Fruit fly (Drosophila melanogaster) whole organism, embryonic: ENCODE results near the gene CG16964.

Experiments
- CG1024 ChIP-seq: fragments of 200-800 bp; sonication (Bioruptor generic); IDR thresholded peaks from 2 replicates; pipeline ENCODE4 v1.3.6; 2022; ENCODE audit warnings: missing biosample characterization, missing genetic modification characterization
- CG10654 ChIP-seq: fragments of 200-800 bp; sonication (Bioruptor generic); optimal IDR thresholded peaks from 2 replicates; lab custom pipeline; 2016; ENCODE audit warnings: missing biosample characterization, missing genetic modification characterization
- CG13424 ChIP-seq: fragments of 200-800 bp; sonication (Bioruptor generic); optimal IDR thresholded peaks from 2 replicates; lab custom pipeline; 2019; ENCODE audit warnings: missing biosample characterization, mild to moderate bottlenecking, missing genetic modification characterization, moderate library complexity
- CG15601 ChIP-seq: fragments of 200-800 bp; sonication (Bioruptor generic); optimal IDR thresholded peaks from 3 replicates; lab custom pipeline; 2019; ENCODE audit warnings: missing biosample characterization, mild to moderate bottlenecking, missing genetic modification characterization, moderate library complexity
- CG16779 ChIP-seq: fragments of 200-800 bp; sonication (Bioruptor generic); IDR thresholded peaks from 2 replicates; pipeline ENCODE4 v1.3.6; 2022; ENCODE audit warnings: missing biosample characterization, missing genetic modification characterization
- CG2875 ChIP-seq: fragments of 200-800 bp; sonication (Bioruptor generic); optimal IDR thresholded peaks from 2 replicates; lab custom pipeline; 2017; ENCODE audit warnings: missing biosample characterization, mild to moderate bottlenecking, missing genetic modification characterization, missing genetic modification reagents
- CG31388 ChIP-seq: fragments of 200-800 bp; sonication (Bioruptor generic); optimal IDR thresholded peaks from 2 replicates; lab custom pipeline; 2016; ENCODE audit warnings: missing biosample characterization, missing genetic modification characterization
- CG31441 ChIP-seq: fragments of 200-800 bp; sonication (Bioruptor generic); IDR thresholded peaks from 2 replicates; pipeline ENCODE4 v1.3.6; 2022; ENCODE audit warnings: missing biosample characterization, missing genetic modification characterization
- CG32532 ChIP-seq: fragments of 200-800 bp; sonication (Bioruptor generic); IDR thresholded peaks from 2 replicates; pipeline ENCODE4 v1.3.6; 2022; ENCODE audit warnings: missing biosample characterization, missing genetic modification characterization
- CG3407 ChIP-seq: fragments of 200-800 bp; sonication (Bioruptor generic); optimal IDR thresholded peaks from 2 replicates; lab custom pipeline; 2018; ENCODE audit warnings: missing biosample characterization, mild to moderate bottlenecking, missing genetic modification characterization
- CG42726 ChIP-seq: fragments of 200-800 bp; sonication (Bioruptor generic); IDR thresholded peaks from 2 replicates; pipeline ENCODE4 v1.3.6; 2022; ENCODE audit warnings: missing biosample characterization, missing genetic modification characterization; ENCODE audit not compliant: partially characterized antibody
- CG4360 ChIP-seq: fragments of 200-800 bp; sonication (Bioruptor generic); IDR thresholded peaks from 2 replicates; pipeline ENCODE4 v1.3.6; 2022; ENCODE audit warnings: missing biosample characterization, missing genetic modification characterization
- CG4404 ChIP-seq: fragments of 200-800 bp; sonication (Bioruptor generic); IDR thresholded peaks from 2 replicates; pipeline ENCODE4 v1.3.6; 2022; ENCODE audit warnings: missing biosample characterization, missing genetic modification characterization
- CG4854 ChIP-seq: fragments of 200-800 bp; sonication (Bioruptor generic); optimal IDR thresholded peaks from 2 replicates; lab custom pipeline; 2016; ENCODE audit warnings: missing biosample characterization, missing genetic modification characterization, inconsistent platforms
- CG6765 ChIP-seq: fragments of 200-800 bp; sonication (Bioruptor generic); optimal IDR thresholded peaks from 3 replicates; lab custom pipeline; 2017; ENCODE audit warnings: missing biosample characterization, mild to moderate bottlenecking, missing genetic modification characterization
- CG7556 ChIP-seq: fragments of 200-800 bp; sonication (Bioruptor generic); optimal IDR thresholded peaks from 2 replicates; lab custom pipeline; 2017; ENCODE audit warnings: missing biosample characterization, mild to moderate bottlenecking, missing genetic modification characterization
- CG7786 ChIP-seq: fragments of 200-800 bp; sonication (Bioruptor generic); optimal IDR thresholded peaks from 2 replicates; lab custom pipeline; 2016; ENCODE audit warnings: missing biosample characterization, missing genetic modification characterization
- CG7839 ChIP-seq: fragments of 200-800 bp; sonication (Bioruptor generic); optimal IDR thresholded peaks from 3 replicates; lab custom pipeline; 2018; ENCODE audit warnings: missing biosample characterization, mild to moderate bottlenecking, missing genetic modification characterization, moderate library complexity
- CG8924 ChIP-seq: fragments of 200-800 bp; optimal IDR thresholded peaks from 3 replicates; lab custom pipeline; 2019; ENCODE audit warnings: missing biosample characterization, mild to moderate bottlenecking, missing genetic modification characterization, moderate library complexity
- CG9817 ChIP-seq: fragments of 200-800 bp; sonication (Bioruptor generic); optimal IDR thresholded peaks from 2 replicates; lab custom pipeline; 2018; ENCODE audit warnings: missing biosample characterization, mild to moderate bottlenecking, missing genetic modification characterization, moderate library complexity
- CG9876 ChIP-seq: fragments of 200-800 bp; sonication (Bioruptor generic); optimal IDR thresholded peaks from 2 replicates; lab custom pipeline; 2016; ENCODE audit warnings: missing biosample characterization, missing genetic modification characterization
- CHES-1-like ChIP-seq: fragments of 200-800 bp; sonication (Bioruptor generic); optimal IDR thresholded peaks from 2 replicates; lab custom pipeline; 2016; ENCODE audit warnings: missing biosample characterization, missing genetic modification characterization
- Dref ChIP-seq: fragments of 200-800 bp; sonication (Bioruptor generic); IDR thresholded peaks from 2 replicates; pipeline ENCODE4 v1.3.6; 2022; ENCODE audit warnings: missing biosample characterization, missing genetic modification characterization
- E2f1 ChIP-seq: fragments of 200-800 bp; sonication (Bioruptor generic); IDR thresholded peaks from 2 replicates; pipeline ENCODE4 v1.3.6; 2022; ENCODE audit warnings: missing biosample characterization, missing genetic modification characterization
- Ets65A ChIP-seq: fragments of 200-800 bp; sonication (Bioruptor generic); peaks from one replicate; lab custom pipeline; 2016; ENCODE audit warnings: missing biosample characterization, missing genetic modification characterization
- Hey ChIP-seq: fragments of 200-800 bp; sonication (Bioruptor generic); optimal IDR thresholded peaks from 3 replicates; lab custom pipeline; 2018; ENCODE audit warnings: missing biosample characterization, mild to moderate bottlenecking, missing genetic modification characterization
- Kr ChIP-seq: fragments of 200-800 bp; sonication (Bioruptor generic); optimal IDR thresholded peaks from 2 replicates; lab custom pipeline; 2017; ENCODE audit warnings: missing biosample characterization, mild to moderate bottlenecking, missing genetic modification characterization
- Lhr ChIP-seq: fragments of 200-800 bp; sonication (Bioruptor generic); optimal IDR thresholded peaks from 3 replicates; lab custom pipeline; 2017; ENCODE audit warnings: mild to moderate bottlenecking, missing biosample characterization, missing genetic modification reagents, missing genetic modification characterization
- Sox102F ChIP-seq: fragments of 200-800 bp; sonication (Bioruptor generic); optimal IDR thresholded peaks from 2 replicates; lab custom pipeline; 2018; ENCODE audit warnings: missing biosample characterization, mild to moderate bottlenecking, missing genetic modification characterization, moderate library complexity
- Spps ChIP-seq: fragments of 200-800 bp; sonication (Bioruptor generic); optimal IDR thresholded peaks from 2 replicates; lab custom pipeline; 2018; ENCODE audit warnings: missing biosample characterization, mild to moderate bottlenecking, missing genetic modification characterization
- Stat92E ChIP-seq, 3 experiments: fragments of >200 bp in 2 of 3; fragments of 200-800 bp in 1 of 3; sonication (Bioruptor generic) in 1 of 3; optimal IDR thresholded peaks; 2 replicates each; lab custom pipeline; 2017 to 2019; ENCODE audit warnings: missing biosample characterization in 3 of 3, missing genetic modification characterization in 3 of 3, mild to moderate bottlenecking in 1 of 3, moderate library complexity in 1 of 3
- ac ChIP-seq: fragments of 200-800 bp; sonication (Bioruptor generic); optimal IDR thresholded peaks from 3 replicates; lab custom pipeline; 2017; ENCODE audit warnings: missing biosample characterization, mild to moderate bottlenecking, missing genetic modification characterization
- btn ChIP-seq: fragments of 200-800 bp; sonication (Bioruptor generic); optimal IDR thresholded peaks from 2 replicates; lab custom pipeline; 2016; ENCODE audit warnings: missing biosample characterization, missing genetic modification characterization
- ci ChIP-seq: fragments of 200-800 bp; sonication (Bioruptor generic); IDR thresholded peaks from 3 replicates; pipeline ENCODE4 v1.3.6; 2022; ENCODE audit warnings: missing biosample characterization, missing genetic modification characterization
- crol ChIP-seq: fragments of 200-800 bp; sonication (Bioruptor generic); IDR thresholded peaks from 2 replicates; pipeline ENCODE4 v1.3.6; 2022; ENCODE audit warnings: missing biosample characterization, missing genetic modification characterization
- cwo ChIP-seq: fragments of 200-800 bp; sonication (Bioruptor generic); optimal IDR thresholded peaks from 3 replicates; lab custom pipeline; 2017; ENCODE audit warnings: missing biosample characterization, missing genetic modification characterization, mild to moderate bottlenecking, moderate library complexity, missing genetic modification reagents
- dan ChIP-seq: fragments of 200-800 bp; sonication (Bioruptor generic); IDR thresholded peaks from 2 replicates; pipeline ENCODE4 v1.3.6; 2022; ENCODE audit warnings: missing biosample characterization, missing genetic modification characterization
- dimm ChIP-seq: fragments of 200-800 bp; sonication (Bioruptor generic); IDR thresholded peaks from 2 replicates; pipeline ENCODE4 v1.3.6; 2022; ENCODE audit warnings: missing biosample characterization, missing genetic modification characterization
- exex ChIP-seq: fragments of 200-800 bp; sonication (Bioruptor generic); optimal IDR thresholded peaks from 4 replicates; lab custom pipeline; 2018; ENCODE audit warnings: missing biosample characterization, mild to moderate bottlenecking, missing genetic modification characterization, moderate library complexity
- gce ChIP-seq: fragments of 200-800 bp; sonication (Bioruptor generic); IDR thresholded peaks from 3 replicates; pipeline ENCODE4 v1.3.6; 2022; ENCODE audit warnings: missing biosample characterization, missing genetic modification characterization
- hkb ChIP-seq, 2 experiments: fragments of 200-800 bp in 1 of 2; fragments of >200 bp in 1 of 2; sonication (Bioruptor generic) in 1 of 2; IDR thresholded peaks in 1 of 2; optimal IDR thresholded peaks in 1 of 2; 2 replicates each; pipeline versions ENCODE4 v1.3.6 to Lab custom; 2017 to 2022; ENCODE audit warnings: missing biosample characterization in 1 of 2, missing genetic modification characterization in 1 of 2
- jigr1 ChIP-seq: fragments of 200-800 bp; sonication (Bioruptor generic); IDR thresholded peaks from 3 replicates; pipeline ENCODE4 v1.3.6; 2022; ENCODE audit warnings: missing biosample characterization, missing genetic modification characterization
- odd ChIP-seq: fragments of 200-800 bp; sonication (Bioruptor generic); optimal IDR thresholded peaks from 2 replicates; lab custom pipeline; 2017; ENCODE audit warnings: missing biosample characterization, mild to moderate bottlenecking, missing genetic modification characterization
- pfk ChIP-seq: fragments of 200-800 bp; sonication (Bioruptor generic); optimal IDR thresholded peaks from 2 replicates; lab custom pipeline; 2018; ENCODE audit warnings: missing biosample characterization, mild to moderate bottlenecking, missing genetic modification characterization, moderate library complexity
- ro ChIP-seq: fragments of 200-800 bp; sonication (Bioruptor generic); IDR thresholded peaks from 2 replicates; pipeline ENCODE4 v1.3.6; 2022; ENCODE audit warnings: missing biosample characterization, missing genetic modification characterization
- scrt ChIP-seq: fragments of 200-800 bp; sonication (Bioruptor generic); optimal IDR thresholded peaks from 2 replicates; lab custom pipeline; 2018; ENCODE audit warnings: missing biosample characterization, mild to moderate bottlenecking, missing genetic modification characterization, moderate library complexity
- sens ChIP-seq: fragments of 200-800 bp; sonication (Bioruptor generic); peaks from one replicate; lab custom pipeline; 2016; ENCODE audit warnings: missing biosample characterization, missing genetic modification characterization
- so ChIP-seq: fragments of 200-800 bp; sonication (Bioruptor generic); IDR thresholded peaks from 3 replicates; pipeline ENCODE4 v1.3.6; 2022; ENCODE audit warnings: missing biosample characterization, missing genetic modification characterization
- usp ChIP-seq: fragments of >200 bp; optimal IDR thresholded peaks from 2 replicates; lab custom pipeline; 2017; ENCODE audit warnings: missing biosample characterization, missing genetic modification characterization
- vvl ChIP-seq: fragments of 200-800 bp; sonication (Bioruptor generic); IDR thresholded peaks from 2 replicates; pipeline ENCODE4 v1.3.6; 2022; ENCODE audit warnings: missing biosample characterization, missing genetic modification characterization
- wor ChIP-seq: fragments of 200-800 bp; sonication (Bioruptor generic); IDR thresholded peaks from 2 replicates; pipeline ENCODE4 v1.3.6; 2022; ENCODE audit warnings: missing biosample characterization, missing genetic modification characterization

CG16964 gene

dm6 chr2L:11949917-11950316 lies 2.2 kb downstream of the CG16964 start (continued):
- TF ChIP-seq vvl, result peak; percentile 57; the same call in 1 of the 2 replicates
- TF ChIP-seq Lhr (GFP tag; lab: Kevin White, UChicago), result no peak
- TF ChIP-seq Sox102F (GFP tag; lab: Kevin White, UChicago), result peak; percentile 67
- no peak for TF ChIP-seq CG31388 (GFP tag; lab: Kevin White, UChicago)
- TF ChIP-seq CG9817 (tag; lab: Kevin White, UChicago), result peak; percentile 20
- TF ChIP-seq ro (GFP tag; lab: Robert Waterston, UW), result no peak
- TF ChIP-seq CG13424, result peak; percentile 49
- TF ChIP-seq CG8924 (tag; lab: Kevin White, UChicago), result peak; percentile 48
- TF ChIP-seq usp, result no peak
- no peak for TF ChIP-seq CG4854 (GFP tag; lab: Kevin White, UChicago)
- peak; percentile 31; the same call in 1 of the 2 replicates for TF ChIP-seq E2f1
- peak; percentile 15 for TF ChIP-seq CG2875
- TF ChIP-seq gce, result no peak
- TF ChIP-seq CHES-1-like (GFP tag; lab: Kevin White, UChicago), result no peak
- no peak for TF ChIP-seq CG9876 (GFP tag; lab: Kevin White, UChicago)
- no peak for TF ChIP-seq dan (GFP tag; lab: Robert Waterston, UW)
- no peak for TF ChIP-seq crol (GFP tag; lab: Robert Waterston, UW)
- TF ChIP-seq Hey (tag; lab: Kevin White, UChicago), result no peak
- no peak for TF ChIP-seq pfk (GFP tag; lab: Kevin White, UChicago)
- no peak for TF ChIP-seq CG3407 (GFP tag; lab: Kevin White, UChicago)
- no peak for TF ChIP-seq Spps (tag; lab: Kevin White, UChicago)
- no peak for TF ChIP-seq scrt (GFP tag; lab: Kevin White, UChicago)
- no peak for TF ChIP-seq Dref (GFP tag; lab: Robert Waterston, UW)
- no peak for TF ChIP-seq ac (GFP tag; lab: Kevin White, UChicago)
- no peak for TF ChIP-seq hkb (optimal IDR thresholded peaks at IDR 0.05; lab: Kevin White, UChicago)
- peak; percentile 71 for TF ChIP-seq hkb (GFP tag; IDR thresholded peaks at IDR 0.05; lab: Robert Waterston, UW)
- TF ChIP-seq CG15601 (tag; lab: Kevin White, UChicago), result no peak
- no peak for TF ChIP-seq CG7786 (GFP tag; lab: Kevin White, UChicago)
- TF ChIP-seq dimm (GFP tag; lab: Robert Waterston, UW), result no peak
- no peak for TF ChIP-seq exex (tag; lab: Kevin White, UChicago)
- TF ChIP-seq CG31441, result peak; percentile 41; the same call in 1 of the 2 replicates
- no peak for TF ChIP-seq CG16779
- peak; percentile 78; the same call in 2 of the 3 replicates for TF ChIP-seq ci (GFP tag; lab: Robert Waterston, UW)
- peak; percentile 42; the same call in 1 of the 2 replicates for TF ChIP-seq CG4404 (GFP tag; lab: Robert Waterston, UW)
- no peak for TF ChIP-seq odd (GFP tag; lab: Kevin White, UChicago)
- TF ChIP-seq Stat92E (GFP tag; optimal IDR thresholded peaks at IDR 0.05; lab: Kevin White, UChicago), result no peak
- TF ChIP-seq Ets65A, result peak; percentile 91
- no peak; the same call in 1 of the 2 replicates for TF ChIP-seq CG4360
- peak; percentile 15 for TF ChIP-seq CG10654 (GFP tag; lab: Kevin White, UChicago)
- no peak for TF ChIP-seq CG6765
- no peak for TF ChIP-seq jigr1
- no peak for TF ChIP-seq Kr (GFP tag; lab: Kevin White, UChicago)
- TF ChIP-seq sens (GFP tag; lab: Kevin White, UChicago), result peak; percentile 91
- TF ChIP-seq CG1024 (GFP tag; lab: Robert Waterston, UW), result peak; percentile 30; the same call in 1 of the 2 replicates
- 0 out of 3 replicates have a peak, but pooled peaks have one; percentile 19 for TF ChIP-seq so (GFP tag; lab: Robert Waterston, UW)
- TF ChIP-seq CG7839 (tag; lab: Kevin White, UChicago), result peak; percentile 55
- no peak for TF ChIP-seq CG42726 (GFP tag; lab: Robert Waterston, UW)
- peak; percentile 48 for TF ChIP-seq wor
- TF ChIP-seq cwo (GFP tag; lab: Kevin White, UChicago), result no peak
- TF ChIP-seq CG32532 (GFP tag; lab: Robert Waterston, UW), result 0 out of 2 replicates have a peak, but pooled peaks have one; percentile 17
- TF ChIP-seq btn, result no peak
- TF ChIP-seq CG7556, result no peak
